Worm (Caenorhabditis elegans): ENCODE measurements around the gene comt-2.

DNA sequence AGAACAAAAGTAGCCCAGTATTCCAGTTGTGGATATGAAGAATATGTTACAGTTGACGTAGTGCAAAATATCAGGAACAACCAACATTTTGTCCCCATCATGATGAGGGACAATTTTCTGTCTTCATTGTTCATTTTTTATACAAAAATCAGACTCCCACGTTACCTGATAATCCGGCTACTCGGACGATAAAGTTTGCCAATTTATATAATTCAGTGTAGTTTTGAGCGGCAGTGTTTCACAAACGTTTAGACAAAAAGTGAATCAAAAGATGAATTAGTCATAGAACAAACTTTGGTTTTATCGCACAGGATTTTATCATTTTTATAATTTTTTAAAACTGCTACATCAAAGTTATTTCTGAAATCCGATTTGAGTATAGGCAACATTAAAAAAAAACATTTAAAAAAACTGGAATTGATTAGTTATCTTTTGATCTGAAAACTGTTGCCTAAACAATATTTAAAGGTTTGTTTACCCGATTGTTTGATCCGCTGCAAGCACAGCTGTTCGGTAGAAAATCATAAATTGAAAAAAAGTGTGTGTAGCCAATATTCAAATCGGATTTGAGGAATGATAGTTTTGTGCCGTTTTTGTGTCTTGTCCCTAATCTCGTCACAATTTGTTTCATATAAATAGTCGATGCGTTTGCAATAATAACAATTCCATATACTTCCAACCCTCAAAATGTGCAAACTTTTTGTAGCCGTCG, 13.2 kb downstream of the comt-2 start, which contains the start of the genes F57E7.4 and spig-6:
- TF ChIP-seq nhr-28 (tag; optimal IDR thresholded peaks at IDR 0.05) = no peak
- no peak for TF ChIP-seq snpc-4 (tag; optimal IDR thresholded peaks at IDR 0.05)
- no peak for TF ChIP-seq pha-4 (tag; optimal IDR thresholded peaks at IDR 0.05)
- no peak for TF ChIP-seq mls-2 (tag; optimal IDR thresholded peaks at IDR 0.05)
- TF ChIP-seq mep-1 (tag; optimal IDR thresholded peaks at IDR 0.05) = no peak
- TF ChIP-seq blmp-1 (tag; optimal IDR thresholded peaks at IDR 0.05) = no peak
- no peak for TF ChIP-seq flh-1 (GFP tag; optimal IDR thresholded peaks at IDR 0.05)
- TF ChIP-seq drap-1 (GFP tag; optimal IDR thresholded peaks at IDR 0.05) = no peak
- no peak for TF ChIP-seq ztf-11 (tag; optimal IDR thresholded peaks at IDR 0.05)
- TF ChIP-seq elt-1 (tag; optimal IDR thresholded peaks at IDR 0.05; ENCODE audit: borderline replicate concordance, insufficient read depth) = no peak
- TF ChIP-seq lsy-2 (tag; optimal IDR thresholded peaks at IDR 0.05) = no peak
- TF ChIP-seq sptf-1 (tag; optimal IDR thresholded peaks at IDR 0.05) = no peak
- TF ChIP-seq nhr-12 (tag; optimal IDR thresholded peaks at IDR 0.05) = no peak

Data from whole organism, mixed stage, embryonic.